Worm (Caenorhabditis elegans): ENCODE data around the gene Y62F5A.9.

ce11 chrII:11582698-11583097 is 44.1 kb upstream of the Y62F5A.9 start, which contains the start of gene ints-7:
- TF ChIP-seq elt-1 (tag; optimal IDR thresholded peaks at IDR 0.05) = no peak
- no peak for TF ChIP-seq nhr-28 (tag; optimal IDR thresholded peaks at IDR 0.05)
- TF ChIP-seq nhr-237 (tag; optimal IDR thresholded peaks at IDR 0.05) = no peak
- no peak for TF ChIP-seq fos-1 (tag; optimal IDR thresholded peaks at IDR 0.05)
- no peak for TF ChIP-seq ztf-11 (tag; optimal IDR thresholded peaks at IDR 0.05)
- no peak for TF ChIP-seq aly-2 (tag; optimal IDR thresholded peaks at IDR 0.05)
- no peak for TF ChIP-seq nhr-11 (tag; optimal IDR thresholded peaks at IDR 0.05)
